Worm (Caenorhabditis elegans) whole organism, midembryonic: ENCODE data around the gene W03C9.6.

ENCODE experiments used
- T22C8.4 ChIP-seq: fragments of 200-800 bp; sonication (Bioruptor generic); IDR thresholded peaks from 2 replicates; pipeline ENCODE4 v1.3.6; 2022; ENCODE audit warnings: missing genetic modification characterization, missing compliant biosample characterization
- cog-1 ChIP-seq: sonication (generic microtip); optimal IDR thresholded peaks from 2 replicates; lab custom pipeline; 2016; ENCODE audit warnings: missing genetic modification characterization, missing compliant biosample characterization
- klf-2 ChIP-seq: fragments of 200-800 bp; sonication (Bioruptor generic); conservative IDR thresholded peaks from 2 replicates; pipeline ENCODE4 v1.3.6; 2022; ENCODE audit warnings: missing genetic modification reagents, missing genetic modification characterization, missing compliant biosample characterization
- med-1 ChIP-seq: sonication (generic microtip); optimal IDR thresholded peaks from 2 replicates; lab custom pipeline; 2017; ENCODE audit warnings: missing genetic modification characterization, mild to moderate bottlenecking, missing compliant biosample characterization, antibody characterized with exemption, missing genetic modification reagents; ENCODE audit not compliant: insufficient read depth
- ref-1 ChIP-seq: fragments of 200-800 bp; sonication (Bioruptor generic); conservative IDR thresholded peaks from 2 replicates; pipeline ENCODE4 v1.3.6; 2022; ENCODE audit warnings: missing genetic modification reagents, missing genetic modification characterization, missing compliant biosample characterization
- ztf-23 ChIP-seq: fragments of 200-800 bp; sonication (Bioruptor generic); IDR thresholded peaks from 2 replicates; pipeline ENCODE4 v1.3.6; 2022; ENCODE audit warnings: missing genetic modification reagents, missing genetic modification characterization, missing compliant biosample characterization
- ztf-29 ChIP-seq: fragments of 200-800 bp; sonication (Bioruptor generic); IDR thresholded peaks from 2 replicates; pipeline ENCODE4 v1.3.6; 2022; ENCODE audit warnings: missing genetic modification reagents, missing genetic modification characterization, missing compliant biosample characterization

ce11 chrII:11952963-11953362 is 1.3 kb upstream of the W03C9.6 start:
- TF ChIP-seq klf-2 (no peak), ztf-29 (GFP tag; lab: Robert Waterston, UW) (no peak), ref-1 (no peak), ztf-23 (GFP tag; lab: Robert Waterston, UW) (no peak), cog-1 (tag; lab: Kevin White, UChicago) (no peak), med-1 (GFP tag; lab: Kevin White, UChicago) (no peak), T22C8.4 (GFP tag; lab: Robert Waterston, UW) (no peak)
